Worm (Caenorhabditis elegans): ENCODE data around the gene pat-9.

Gene pat-9

ce11 chrX:16545641-16546040 lies 9.0 kb downstream of the pat-9 start:
- no peak for TF ChIP-seq alr-1 (tag; optimal IDR thresholded peaks at IDR 0.05; ENCODE audit: borderline replicate concordance)
- no peak for TF ChIP-seq efl-1 (optimal IDR thresholded peaks at IDR 0.05)
- TF ChIP-seq efl-1 (GFP tag; optimal IDR thresholded peaks at IDR 0.05 in 1 of 2) = peak in 1 of 2 experiments; percentile 26
- no peak for TF ChIP-seq tbx-2 (tag; optimal IDR thresholded peaks at IDR 0.05)
- TF ChIP-seq hlh-17 (GFP tag; optimal IDR thresholded peaks at IDR 0.05; ENCODE audit: borderline replicate concordance) = no peak
- TF ChIP-seq snpc-4 (tag; optimal IDR thresholded peaks at IDR 0.05) = peak; percentile 48

- TF ChIP-seq C34B4.2 (tag; optimal IDR thresholded peaks at IDR 0.05) (no peak), nhr-12 (tag; optimal IDR thresholded peaks at IDR 0.05) (no peak), blmp-1 (tag; optimal IDR thresholded peaks at IDR 0.05) (no peak), fkh-8 (tag; optimal IDR thresholded peaks at IDR 0.05) (no peak), elt-3 (tag; optimal IDR thresholded peaks at IDR 0.05) (no peak), nhr-84 (tag; optimal IDR thresholded peaks at IDR 0.05) (no peak), nhr-77 (tag; optimal IDR thresholded peaks at IDR 0.05) (no peak), nhr-237 (tag; optimal IDR thresholded peaks at IDR 0.05) (no peak), lin-15B (tag; optimal IDR thresholded peaks at IDR 0.05) (no peak), fos-1 (tag; optimal IDR thresholded peaks at IDR 0.05) (no peak), sptf-1 (tag; optimal IDR thresholded peaks at IDR 0.05) (no peak), ztf-4 (tag; optimal IDR thresholded peaks at IDR 0.05) (no peak), ces-1 (GFP tag; optimal IDR thresholded peaks at IDR 0.05) (no peak), dsc-1 (tag; optimal IDR thresholded peaks at IDR 0.05) (no peak), fkh-10 (GFP tag; optimal IDR thresholded peaks at IDR 0.05) (no peak), ceh-8 (GFP tag; optimal IDR thresholded peaks at IDR 0.05) (no peak), mef-2 (tag; optimal IDR thresholded peaks at IDR 0.05) (no peak)
These were observed 9.4 kb downstream of the pat-9 start for ce11 chrX:16546135-16546534.

- no peak for TF ChIP-seq nhr-12 (tag; optimal IDR thresholded peaks at IDR 0.05)
- TF ChIP-seq C04F5.9 (tag; optimal IDR thresholded peaks at IDR 0.05) = no peak
- TF ChIP-seq ceh-63 (GFP tag; optimal IDR thresholded peaks at IDR 0.05) = no peak
- no peak for TF ChIP-seq pax-3 (tag; optimal IDR thresholded peaks at IDR 0.05)
- TF ChIP-seq tlp-1 (tag; optimal IDR thresholded peaks at IDR 0.05) = no peak
- no peak for TF ChIP-seq pqm-1 (tag; optimal IDR thresholded peaks at IDR 0.05)
- no peak for TF ChIP-seq dpl-1 (GFP tag; optimal IDR thresholded peaks at IDR 0.05)
- TF ChIP-seq elt-3 (tag; optimal IDR thresholded peaks at IDR 0.05) = no peak
- no peak for TF ChIP-seq pag-3 (tag; optimal IDR thresholded peaks at IDR 0.05; ENCODE audit: borderline replicate concordance, insufficient read depth)
- TF ChIP-seq efl-1 (optimal IDR thresholded peaks at IDR 0.05) = no peak
- no peak for TF ChIP-seq efl-1 (GFP tag; optimal IDR thresholded peaks at IDR 0.05 in 1 of 2)
- no peak for TF ChIP-seq hlh-17 (GFP tag; optimal IDR thresholded peaks at IDR 0.05; ENCODE audit: borderline replicate concordance)
- TF ChIP-seq fkh-8 (tag; optimal IDR thresholded peaks at IDR 0.05) = no peak
- no peak for TF ChIP-seq fkh-10 (GFP tag; optimal IDR thresholded peaks at IDR 0.05)
- no peak for TF ChIP-seq nhr-237 (tag; optimal IDR thresholded peaks at IDR 0.05)
- no peak for TF ChIP-seq hlh-4 (tag; optimal IDR thresholded peaks at IDR 0.05)
These were observed 11.6 kb downstream of the pat-9 start for ce11 chrX:16548290-16548689.

- TF ChIP-seq egl-27 (tag; optimal IDR thresholded peaks at IDR 0.05) (no peak), nhr-77 (tag; optimal IDR thresholded peaks at IDR 0.05) (no peak), alr-1 (tag; optimal IDR thresholded peaks at IDR 0.05; ENCODE audit: borderline replicate concordance) (no peak), unc-86 (tag; optimal IDR thresholded peaks at IDR 0.05) (no peak), fkh-4 (tag; optimal IDR thresholded peaks at IDR 0.05; ENCODE audit: borderline replicate concordance) (no peak), nhr-19 (GFP tag; conservative IDR thresholded peaks at IDR 0.05) (0 out of 2 replicates have a peak, but pooled peaks have one; percentile 10), pax-3 (tag; optimal IDR thresholded peaks at IDR 0.05) (no peak), mdl-1 (tag; optimal IDR thresholded peaks at IDR 0.05) (no peak), nhr-20 (tag; optimal IDR thresholded peaks at IDR 0.05) (peak; percentile 34), snpc-4 (tag; optimal IDR thresholded peaks at IDR 0.05) (no peak), F16B12.6 (tag; optimal IDR thresholded peaks at IDR 0.05) (no peak), lin-35 (GFP tag; optimal IDR thresholded peaks at IDR 0.05) (peak in 1 of 2 experiments; percentile 21), rnt-1 (tag; optimal IDR thresholded peaks at IDR 0.05) (no peak), sptf-1 (tag; optimal IDR thresholded peaks at IDR 0.05) (no peak), lin-14 (GFP tag; optimal IDR thresholded peaks at IDR 0.05) (peak; percentile 16), aly-2 (tag; optimal IDR thresholded peaks at IDR 0.05) (no peak), nhr-90 (tag; optimal IDR thresholded peaks at IDR 0.05; ENCODE audit: poor library complexity) (peak; percentile 18), ces-1 (GFP tag; optimal IDR thresholded peaks at IDR 0.05) (no peak), zip-4 (GFP tag; optimal IDR thresholded peaks at IDR 0.05) (no peak), ceh-63 (GFP tag; optimal IDR thresholded peaks at IDR 0.05) (no peak), nhr-71 (tag; optimal IDR thresholded peaks at IDR 0.05) (no peak), unc-30 (tag; optimal IDR thresholded peaks at IDR 0.05) (no peak), elt-2 (tag; optimal IDR thresholded peaks at IDR 0.05) (peak; percentile 86)
These were observed 13.9 kb downstream of the pat-9 start for ce11 chrX:16550551-16550950.
